Fruit fly (Drosophila melanogaster): ENCODE measurements around the gene gammaSnap2.

The gammaSnap2 gene

DNA sequence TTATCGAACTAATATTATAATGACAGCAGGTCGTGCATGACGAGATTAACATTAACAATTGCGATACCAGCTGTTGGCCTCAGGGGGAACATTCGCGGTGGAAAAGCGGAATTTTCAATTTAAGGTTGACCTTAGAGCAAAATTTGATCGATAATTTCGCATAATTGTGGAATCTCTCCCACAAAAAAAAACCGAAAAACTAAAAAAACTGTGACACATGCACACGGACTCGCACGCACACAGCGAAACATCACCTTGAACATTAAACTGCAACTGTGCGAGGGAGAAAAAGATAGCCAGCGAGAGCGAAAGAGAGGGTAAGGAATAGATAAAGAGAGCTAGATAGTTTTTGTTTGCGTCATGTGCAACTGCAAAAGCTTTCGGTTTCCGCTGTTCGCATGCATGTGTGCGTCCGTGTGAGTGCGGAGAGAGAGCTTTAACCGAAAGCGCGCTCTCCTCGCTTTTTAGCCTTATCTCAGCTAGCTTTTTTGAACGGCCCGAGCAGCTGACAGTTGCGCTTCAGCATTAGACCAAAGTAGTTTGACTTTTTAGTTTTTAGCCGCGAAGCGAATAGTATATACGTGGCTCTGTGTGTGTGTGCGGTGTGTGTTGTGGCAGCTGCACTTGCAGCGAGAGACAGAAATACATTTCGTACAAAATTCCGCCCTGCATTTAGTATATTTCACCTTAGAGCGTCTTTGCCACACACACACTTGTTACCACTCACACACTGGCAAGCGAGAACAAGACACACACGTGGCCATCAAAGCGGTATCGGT lies 27.8 kb downstream of the gammaSnap2 start (continued):
- TF ChIP-seq her (GFP tag; optimal IDR thresholded peaks at IDR 0.05) (peak; percentile 20), Mad (GFP tag; optimal IDR thresholded peaks at IDR 0.05) (peak; percentile 1), CG6813 (GFP tag; optimal IDR thresholded peaks at IDR 0.05) (peak; percentile 50), dmrt11E (tag; optimal IDR thresholded peaks at IDR 0.05) (no peak), CG6854 (GFP tag; optimal IDR thresholded peaks at IDR 0.05) (peak; percentile 8), lov (optimal IDR thresholded peaks at IDR 0.05) (no peak), lov (GFP tag; IDR thresholded peaks at IDR 0.05) (0 out of 3 replicates have a peak, but pooled peaks have one; percentile 21), scrt (GFP tag; optimal IDR thresholded peaks at IDR 0.05) (peak; percentile 1), CG1832 (GFP tag; optimal IDR thresholded peaks at IDR 0.05) (peak; percentile 55), hth (optimal IDR thresholded peaks at IDR 0.05) (no peak), Asciz (GFP tag; optimal IDR thresholded peaks at IDR 0.05) (no peak), Med (GFP tag) (peak; percentile 84), wdn (GFP tag; IDR thresholded peaks at IDR 0.05) (no peak), CG5953 (GFP tag; IDR thresholded peaks at IDR 0.05) (0 out of 2 replicates have a peak, but pooled peaks have one; percentile 44), CG30431 (GFP tag; optimal IDR thresholded peaks at IDR 0.05) (no peak), CG4360 (GFP tag; IDR thresholded peaks at IDR 0.05) (no peak), Scr (GFP tag; IDR thresholded peaks at IDR 0.05; ENCODE audit: partially characterized antibody) (0 out of 2 replicates have a peak, but pooled peaks have one; percentile 30), Gug (GFP tag; IDR thresholded peaks at IDR 0.05) (no peak), Hr78 (GFP tag; optimal IDR thresholded peaks at IDR 0.05) (peak in 1 of 2 experiments; percentile 40), lmd (GFP tag; IDR thresholded peaks at IDR 0.05) (no peak), CG13894 (tag; optimal IDR thresholded peaks at IDR 0.05) (peak; percentile 27), fd3F (GFP tag; optimal IDR thresholded peaks at IDR 0.05) (no peak), kay (GFP tag; optimal IDR thresholded peaks at IDR 0.05) (peak; percentile 29), nerfin-2 (GFP tag; IDR thresholded peaks at IDR 0.05; ENCODE audit: partially characterized antibody) (0 out of 2 replicates have a peak, but pooled peaks have one; percentile 37), CG4424 (GFP tag; optimal IDR thresholded peaks at IDR 0.05) (no peak), az2 (GFP tag; optimal IDR thresholded peaks at IDR 0.05) (no peak), CG13296 (GFP tag; optimal IDR thresholded peaks at IDR 0.05) (peak; percentile 18), lola (GFP tag; optimal IDR thresholded peaks at IDR 0.05) (no peak), CG10267 (tag; optimal IDR thresholded peaks at IDR 0.05) (no peak), HmgZ (tag; optimal IDR thresholded peaks at IDR 0.05) (peak; percentile 45), CG2120 (GFP tag; optimal IDR thresholded peaks at IDR 0.05) (no peak), MTF-1 (GFP tag; optimal IDR thresholded peaks at IDR 0.05; ENCODE audit: borderline replicate concordance) (peak; percentile 44), cato (GFP tag; optimal IDR thresholded peaks at IDR 0.05; ENCODE audit: borderline replicate concordance) (no peak), CG12236 (GFP tag; optimal IDR thresholded peaks at IDR 0.05) (no peak), Pdp1 (GFP tag; optimal IDR thresholded peaks at IDR 0.05) (peak in 1 of 2 experiments; percentile 92), pb (GFP tag; optimal IDR thresholded peaks at IDR 0.05) (no peak), BtbVII (GFP tag; optimal IDR thresholded peaks at IDR 0.05) (peak; percentile 42), Hmx (GFP tag; optimal IDR thresholded peaks at IDR 0.05) (no peak), CG1792 (GFP tag; optimal IDR thresholded peaks at IDR 0.05) (no peak), chm (GFP tag; IDR thresholded peaks at IDR 0.05) (peak; percentile 31; the same call in 1 of the 2 replicates), HmgD (GFP tag; optimal IDR thresholded peaks at IDR 0.05) (no peak), Eip74EF (GFP tag; optimal IDR thresholded peaks at IDR 0.05) (no peak), bowl (GFP tag; IDR thresholded peaks at IDR 0.05) (no peak), CG8478 (optimal IDR thresholded peaks at IDR 0.05) (peak; percentile 7), Atf6 (GFP tag; IDR thresholded peaks at IDR 0.05) (no peak), Ets65A (GFP tag) (peak; percentile 62), Jarid2 (GFP tag; optimal IDR thresholded peaks at IDR 0.05) (peak; percentile 88), Hmr (GFP tag; optimal IDR thresholded peaks at IDR 0.05) (peak; percentile 28), CG2678 (tag; optimal IDR thresholded peaks at IDR 0.05) (peak; percentile 21)

All from whole organism, embryonic.